Fruit fly (Drosophila melanogaster) whole organism, embryonic: Measurements from ENCODE around the gene Ubc6.
A peak's percentile ranks its signal among the peaks of the same experiment; 100 is the strongest.

Experiments used
- Adf1 ChIP-seq: fragments of 200-800 bp; sonication (Bioruptor generic); IDR thresholded peaks from 2 replicates; pipeline ENCODE4 v1.3.6; 2022; ENCODE audit warnings: missing biosample characterization, missing genetic modification characterization
- Bteb2 ChIP-seq: fragments of 200-800 bp; sonication (Bioruptor generic); optimal IDR thresholded peaks from 2 replicates; lab custom pipeline; 2016; ENCODE audit warnings: missing biosample characterization, missing genetic modification characterization
- CG1024 ChIP-seq: fragments of 200-800 bp; sonication (Bioruptor generic); IDR thresholded peaks from 2 replicates; pipeline ENCODE4 v1.3.6; 2022; ENCODE audit warnings: missing biosample characterization, missing genetic modification characterization
- CG12219 ChIP-seq: fragments of 200-800 bp; sonication (Bioruptor generic); optimal IDR thresholded peaks from 3 replicates; lab custom pipeline; 2018; ENCODE audit warnings: missing biosample characterization, mild to moderate bottlenecking, missing genetic modification characterization
- CG12236 ChIP-seq: fragments of 200-800 bp; sonication (Bioruptor generic); optimal IDR thresholded peaks from 2 replicates; lab custom pipeline; 2016; ENCODE audit warnings: missing biosample characterization, missing genetic modification characterization
- CG13424 ChIP-seq: fragments of 200-800 bp; sonication (Bioruptor generic); optimal IDR thresholded peaks from 2 replicates; lab custom pipeline; 2019; ENCODE audit warnings: missing biosample characterization, mild to moderate bottlenecking, missing genetic modification characterization, moderate library complexity
- CG14050 ChIP-seq: fragments of 200-800 bp; sonication (Bioruptor generic); IDR thresholded peaks from 3 replicates; pipeline ENCODE4 v1.3.6; 2022; ENCODE audit warnings: missing biosample characterization, missing genetic modification characterization
- CG15269 ChIP-seq: fragments of 200-800 bp; sonication (Bioruptor generic); optimal IDR thresholded peaks from 2 replicates; lab custom pipeline; 2018; ENCODE audit warnings: missing biosample characterization, mild to moderate bottlenecking, missing genetic modification characterization, moderate library complexity
- CG1602 ChIP-seq: fragments of 200-800 bp; sonication (Bioruptor generic); optimal IDR thresholded peaks from 3 replicates; lab custom pipeline; 2016; ENCODE audit warnings: missing biosample characterization, missing genetic modification characterization
- CG16815 ChIP-seq: fragments of 200-800 bp; sonication (Bioruptor generic); optimal IDR thresholded peaks from 3 replicates; lab custom pipeline; 2017; ENCODE audit warnings: missing biosample characterization, mild to moderate bottlenecking, missing genetic modification characterization
- CG18262 ChIP-seq: fragments of 200-800 bp; optimal IDR thresholded peaks from 3 replicates; lab custom pipeline; 2019; ENCODE audit warnings: missing biosample characterization, mild to moderate bottlenecking, missing genetic modification characterization, moderate library complexity
- CG2712 ChIP-seq: fragments of 200-800 bp; optimal IDR thresholded peaks from 3 replicates; lab custom pipeline; 2019; ENCODE audit warnings: missing biosample characterization, mild to moderate bottlenecking, missing genetic modification characterization, moderate library complexity
- CG30020 ChIP-seq: fragments of 200-800 bp; optimal IDR thresholded peaks from 2 replicates; lab custom pipeline; 2019; ENCODE audit warnings: missing biosample characterization, mild to moderate bottlenecking, missing genetic modification characterization, moderate library complexity
- CG3407 ChIP-seq: fragments of 200-800 bp; sonication (Bioruptor generic); optimal IDR thresholded peaks from 2 replicates; lab custom pipeline; 2018; ENCODE audit warnings: missing biosample characterization, mild to moderate bottlenecking, missing genetic modification characterization
- CG4617 ChIP-seq: fragments of 200-800 bp; sonication (Bioruptor generic); optimal IDR thresholded peaks from 3 replicates; lab custom pipeline; 2016; ENCODE audit warnings: missing biosample characterization, missing genetic modification characterization, borderline replicate concordance
- CG4707 ChIP-seq: fragments of 200-800 bp; sonication (Bioruptor generic); optimal IDR thresholded peaks from 2 replicates; lab custom pipeline; 2018; ENCODE audit warnings: missing biosample characterization, mild to moderate bottlenecking, missing genetic modification characterization, moderate library complexity
- CG6813 ChIP-seq: fragments of 200-800 bp; sonication (Bioruptor generic); optimal IDR thresholded peaks from 2 replicates; lab custom pipeline; 2017; ENCODE audit warnings: missing biosample characterization, missing genetic modification characterization, mild to moderate bottlenecking, moderate library complexity, missing genetic modification reagents
- CG7372 ChIP-seq: fragments of 200-800 bp; sonication (Bioruptor generic); IDR thresholded peaks from 2 replicates; pipeline ENCODE4 v1.3.6; 2022; ENCODE audit warnings: missing biosample characterization, missing genetic modification characterization
- CG7786 ChIP-seq: fragments of 200-800 bp; sonication (Bioruptor generic); optimal IDR thresholded peaks from 2 replicates; lab custom pipeline; 2016; ENCODE audit warnings: missing biosample characterization, missing genetic modification characterization
- CG8089 ChIP-seq: fragments of 200-800 bp; sonication (Bioruptor generic); optimal IDR thresholded peaks from 3 replicates; lab custom pipeline; 2016; ENCODE audit warnings: missing biosample characterization, missing genetic modification characterization
- CG8944 ChIP-seq: fragments of 200-800 bp; sonication (Bioruptor generic); optimal IDR thresholded peaks from 3 replicates; lab custom pipeline; 2016; ENCODE audit warnings: missing biosample characterization, missing genetic modification characterization
- CG9817 ChIP-seq: fragments of 200-800 bp; sonication (Bioruptor generic); optimal IDR thresholded peaks from 2 replicates; lab custom pipeline; 2018; ENCODE audit warnings: missing biosample characterization, mild to moderate bottlenecking, missing genetic modification characterization, moderate library complexity
- CoRest ChIP-seq: fragments of 200-800 bp; sonication (Bioruptor generic); optimal IDR thresholded peaks from 3 replicates; lab custom pipeline; 2018; ENCODE audit warnings: missing biosample characterization, mild to moderate bottlenecking, missing genetic modification characterization, moderate library complexity
- Dip2 ChIP-seq: fragments of 200-800 bp; sonication (Bioruptor generic); IDR thresholded peaks from 2 replicates; pipeline ENCODE4 v1.3.6; 2022; ENCODE audit warnings: missing biosample characterization, missing genetic modification characterization
- Dll ChIP-seq: fragments of 200-800 bp; sonication (Bioruptor generic); IDR thresholded peaks from 4 replicates; pipeline ENCODE4 v1.3.6; 2022; ENCODE audit warnings: missing biosample characterization, missing genetic modification characterization; ENCODE audit not compliant: partially characterized antibody
- E2f1 ChIP-seq: fragments of 200-800 bp; sonication (Bioruptor generic); IDR thresholded peaks from 2 replicates; pipeline ENCODE4 v1.3.6; 2022; ENCODE audit warnings: missing biosample characterization, missing genetic modification characterization
- Hand ChIP-seq: fragments of 200-800 bp; sonication (Bioruptor generic); optimal IDR thresholded peaks from 2 replicates; lab custom pipeline; 2017; ENCODE audit warnings: mild to moderate bottlenecking, missing biosample characterization, missing genetic modification reagents, missing genetic modification characterization
- Lim3 ChIP-seq: fragments of 200-800 bp; sonication (Bioruptor generic); IDR thresholded peaks from 2 replicates; pipeline ENCODE4 v1.3.6; 2022; ENCODE audit warnings: missing biosample characterization, missing genetic modification characterization
- NC2β ChIP-seq: fragments of 200-800 bp; sonication (Bioruptor generic); optimal IDR thresholded peaks from 2 replicates; lab custom pipeline; 2016; ENCODE audit warnings: missing biosample characterization, missing genetic modification characterization
- NFAT ChIP-seq: fragments of 200-800 bp; sonication (Bioruptor generic); IDR thresholded peaks from 2 replicates; pipeline ENCODE4 v1.3.6; 2022; ENCODE audit warnings: missing biosample characterization, missing genetic modification characterization
- PHDP ChIP-seq: fragments of 200-800 bp; sonication (Bioruptor generic); optimal IDR thresholded peaks from 3 replicates; lab custom pipeline; 2018; ENCODE audit warnings: missing biosample characterization, mild to moderate bottlenecking, missing genetic modification characterization, moderate library complexity
- Sox100B ChIP-seq: fragments of 200-800 bp; sonication (Bioruptor generic); optimal IDR thresholded peaks from 3 replicates; lab custom pipeline; 2018; ENCODE audit warnings: missing biosample characterization, mild to moderate bottlenecking, missing genetic modification characterization
- Sox102F ChIP-seq: fragments of 200-800 bp; sonication (Bioruptor generic); optimal IDR thresholded peaks from 2 replicates; lab custom pipeline; 2018; ENCODE audit warnings: missing biosample characterization, mild to moderate bottlenecking, missing genetic modification characterization, moderate library complexity
- Stat92E ChIP-seq, 3 experiments: fragments of >200 bp in 2 of 3; fragments of 200-800 bp in 1 of 3; sonication (Bioruptor generic) in 1 of 3; optimal IDR thresholded peaks; 2 replicates each; lab custom pipeline; 2017 to 2019; ENCODE audit warnings: missing biosample characterization in 3 of 3, missing genetic modification characterization in 3 of 3, mild to moderate bottlenecking in 1 of 3, moderate library complexity in 1 of 3
- ab ChIP-seq: fragments of 200-800 bp; sonication (Bioruptor generic); optimal IDR thresholded peaks from 2 replicates; lab custom pipeline; 2016; ENCODE audit warnings: missing biosample characterization, missing genetic modification characterization
- ash1 ChIP-seq: fragments of 200-800 bp; sonication (Bioruptor generic); optimal IDR thresholded peaks from 2 replicates; lab custom pipeline; 2018; ENCODE audit warnings: missing biosample characterization, mild to moderate bottlenecking, missing genetic modification characterization
- cad ChIP-seq: fragments of >200 bp; optimal IDR thresholded peaks from 2 replicates; lab custom pipeline; 2017; ENCODE audit warnings: missing biosample characterization, missing genetic modification characterization
- chm ChIP-seq: fragments of 200-800 bp; sonication (Bioruptor generic); IDR thresholded peaks from 2 replicates; pipeline ENCODE4 v1.3.6; 2022; ENCODE audit warnings: missing biosample characterization, missing genetic modification characterization
- dmrt11E ChIP-seq: fragments of 200-800 bp; sonication (Bioruptor generic); optimal IDR thresholded peaks from 3 replicates; lab custom pipeline; 2018; ENCODE audit warnings: missing biosample characterization, mild to moderate bottlenecking, missing genetic modification characterization, moderate library complexity
- fd64A ChIP-seq: fragments of 200-800 bp; sonication (Bioruptor generic); optimal IDR thresholded peaks from 3 replicates; lab custom pipeline; 2018; ENCODE audit warnings: missing biosample characterization, mild to moderate bottlenecking, missing genetic modification characterization
- ftz-f1 ChIP-seq: fragments of 200-800 bp; sonication (Bioruptor generic); optimal IDR thresholded peaks from 2 replicates; lab custom pipeline; 2016; ENCODE audit warnings: missing biosample characterization, missing genetic modification characterization
- hb ChIP-seq: fragments of 200-800 bp; sonication (Bioruptor generic); IDR thresholded peaks from 3 replicates; pipeline ENCODE4 v1.3.6; 2022; ENCODE audit warnings: missing biosample characterization, missing genetic modification characterization; ENCODE audit not compliant: partially characterized antibody
- jing ChIP-seq: fragments of 200-800 bp; sonication (Bioruptor generic); optimal IDR thresholded peaks from 2 replicates; lab custom pipeline; 2018; ENCODE audit warnings: missing biosample characterization, mild to moderate bottlenecking, missing genetic modification characterization
- lbe ChIP-seq: fragments of 200-800 bp; sonication (Bioruptor generic); optimal IDR thresholded peaks from 2 replicates; lab custom pipeline; 2016; ENCODE audit warnings: missing biosample characterization, mild to moderate bottlenecking, missing genetic modification characterization
- mld ChIP-seq: fragments of 200-800 bp; sonication (Bioruptor generic); IDR thresholded peaks from 3 replicates; pipeline ENCODE4 v1.3.6; 2022; ENCODE audit warnings: missing biosample characterization, missing genetic modification characterization; ENCODE audit not compliant: partially characterized antibody
- nerfin-1 ChIP-seq: fragments of 200-800 bp; sonication (Bioruptor generic); optimal IDR thresholded peaks from 3 replicates; lab custom pipeline; 2019; ENCODE audit warnings: missing biosample characterization, mild to moderate bottlenecking, missing genetic modification characterization, moderate library complexity
- sens ChIP-seq: fragments of 200-800 bp; sonication (Bioruptor generic); peaks from one replicate; lab custom pipeline; 2016; ENCODE audit warnings: missing biosample characterization, missing genetic modification characterization
- stc ChIP-seq: fragments of 200-800 bp; sonication (Bioruptor generic); IDR thresholded peaks from 2 replicates; pipeline ENCODE4 v1.3.6; 2022; ENCODE audit warnings: missing biosample characterization, missing genetic modification characterization
- trem ChIP-seq: fragments of 200-800 bp; optimal IDR thresholded peaks from 3 replicates; lab custom pipeline; 2019; ENCODE audit warnings: missing biosample characterization, mild to moderate bottlenecking, missing genetic modification characterization, moderate library complexity
- unpg ChIP-seq: fragments of 200-800 bp; sonication (Bioruptor generic); optimal IDR thresholded peaks from 3 replicates; lab custom pipeline; 2018; ENCODE audit warnings: missing biosample characterization, mild to moderate bottlenecking, missing genetic modification characterization, moderate library complexity
- zfh1 ChIP-seq: fragments of 200-800 bp; sonication (Bioruptor generic); IDR thresholded peaks from 3 replicates; pipeline ENCODE4 v1.3.6; 2022; ENCODE audit warnings: missing biosample characterization, missing genetic modification characterization

The Ubc6 gene

dm6 chr3R:4952571-4952929 lies at the start of gene Ubc6 (continued):
- TF ChIP-seq NFAT (GFP tag; lab: Robert Waterston, UW): no peak
- TF ChIP-seq zfh1: no peak
- TF ChIP-seq E2f1 (GFP tag; lab: Robert Waterston, UW): no peak
- peak; percentile 19 for TF ChIP-seq CG3407 (GFP tag; lab: Kevin White, UChicago)
- TF ChIP-seq Dip2: no peak
- TF ChIP-seq hb (GFP tag; lab: Robert Waterston, UW): no peak
- peak; percentile 13 for TF ChIP-seq PHDP (tag; lab: Kevin White, UChicago)
- no peak for TF ChIP-seq CG1024 (GFP tag; lab: Robert Waterston, UW)
- TF ChIP-seq sens (GFP tag; lab: Kevin White, UChicago): peak; percentile 85
- TF ChIP-seq CG14050 (GFP tag; lab: Robert Waterston, UW): no peak
- no peak for TF ChIP-seq Sox102F (GFP tag; lab: Kevin White, UChicago)
- peak; percentile 2 for TF ChIP-seq lbe (GFP tag; lab: Kevin White, UChicago)
- peak; percentile 62 for TF ChIP-seq CG1602 (GFP tag; lab: Kevin White, UChicago)
- TF ChIP-seq Adf1 (GFP tag; lab: Robert Waterston, UW): no peak
- TF ChIP-seq CG18262 (tag; lab: Kevin White, UChicago): peak; percentile 41
- TF ChIP-seq CG15269 (tag; lab: Kevin White, UChicago): peak; percentile 40
- TF ChIP-seq CG4707 (GFP tag; lab: Kevin White, UChicago): no peak
- no peak for TF ChIP-seq stc (GFP tag; lab: Robert Waterston, UW)
- no peak for TF ChIP-seq chm
- peak; percentile 2 for TF ChIP-seq ab (GFP tag; lab: Kevin White, UChicago)
- peak; percentile 72 for TF ChIP-seq CG8944 (GFP tag; lab: Kevin White, UChicago)
- TF ChIP-seq Dll (GFP tag; lab: Robert Waterston, UW): no peak
- TF ChIP-seq ash1: peak; percentile 63
- peak; percentile 38 for TF ChIP-seq unpg (GFP tag; lab: Kevin White, UChicago)
- TF ChIP-seq Lim3 (GFP tag; lab: Robert Waterston, UW): no peak
- peak; percentile 6 for TF ChIP-seq cad (GFP tag; lab: Kevin White, UChicago)
- peak; percentile 46 for TF ChIP-seq CG8089 (GFP tag; lab: Kevin White, UChicago)
- peak; percentile 73 for TF ChIP-seq CG30020
- TF ChIP-seq CG6813: no peak
- peak; percentile 91 for TF ChIP-seq trem
- TF ChIP-seq ftz-f1 (GFP tag; lab: Kevin White, UChicago): peak; percentile 79
- TF ChIP-seq CG9817: peak; percentile 52
- TF ChIP-seq CG2712 (tag; lab: Kevin White, UChicago): peak; percentile 69
- TF ChIP-seq Sox100B: no peak
- peak; percentile 43 for TF ChIP-seq nerfin-1 (tag; lab: Kevin White, UChicago)
- TF ChIP-seq Bteb2 (GFP tag; lab: Kevin White, UChicago): peak; percentile 58
- TF ChIP-seq CG12219 (GFP tag; lab: Kevin White, UChicago): no peak
- TF ChIP-seq CG16815 (GFP tag; lab: Kevin White, UChicago): no peak
- TF ChIP-seq Stat92E (GFP tag; optimal IDR thresholded peaks at IDR 0.05; lab: Kevin White, UChicago): no peak
- peak; percentile 49 for TF ChIP-seq CG12236
- peak; percentile 99 for TF ChIP-seq CG4617 (GFP tag; lab: Kevin White, UChicago)
- TF ChIP-seq CG7372 (GFP tag; lab: Robert Waterston, UW): no peak
- TF ChIP-seq CoRest: peak; percentile 69
- TF ChIP-seq CG13424 (tag; lab: Kevin White, UChicago): peak; percentile 59
- peak; percentile 38 for TF ChIP-seq dmrt11E (tag; lab: Kevin White, UChicago)
- no peak for TF ChIP-seq jing
- no peak for TF ChIP-seq fd64A
- TF ChIP-seq mld (GFP tag; lab: Robert Waterston, UW): no peak
- no peak for TF ChIP-seq Hand (GFP tag; lab: Kevin White, UChicago)
- TF ChIP-seq NC2β: peak; percentile 72
- peak; percentile 80 for TF ChIP-seq CG7786 (GFP tag; lab: Kevin White, UChicago)
